Worm (Caenorhabditis elegans) whole organism, early embryonic: ENCODE results near the gene Y57A10C.11.

Experiments
- aly-1 ChIP-seq: sonication (generic microtip); optimal IDR thresholded peaks from 2 replicates; lab custom pipeline; 2016; ENCODE audit warnings: missing genetic modification characterization, missing compliant biosample characterization
- ama-1 ChIP-seq: fragments of 150-350 bp; optimal IDR thresholded peaks from 2 replicates; lab custom pipeline; 2014
- flt-1 ChIP-seq: fragments of 200-800 bp; sonication (Bioruptor generic); IDR thresholded peaks from 2 replicates; pipeline ENCODE4 v1.3.6; 2022; ENCODE audit warnings: missing genetic modification characterization, missing compliant biosample characterization
- sea-1 ChIP-seq: fragments of 200-800 bp; sonication (Bioruptor generic); conservative IDR thresholded peaks from 2 replicates; pipeline ENCODE4 v1.3.6; 2022; ENCODE audit warnings: missing genetic modification characterization, missing compliant biosample characterization
- tbx-37 ChIP-seq: fragments of 200-800 bp; sonication (Bioruptor generic); conservative IDR thresholded peaks from 2 replicates; pipeline ENCODE4 v1.3.6; 2022; ENCODE audit warnings: missing genetic modification reagents, missing genetic modification characterization, missing compliant biosample characterization

DNA sequence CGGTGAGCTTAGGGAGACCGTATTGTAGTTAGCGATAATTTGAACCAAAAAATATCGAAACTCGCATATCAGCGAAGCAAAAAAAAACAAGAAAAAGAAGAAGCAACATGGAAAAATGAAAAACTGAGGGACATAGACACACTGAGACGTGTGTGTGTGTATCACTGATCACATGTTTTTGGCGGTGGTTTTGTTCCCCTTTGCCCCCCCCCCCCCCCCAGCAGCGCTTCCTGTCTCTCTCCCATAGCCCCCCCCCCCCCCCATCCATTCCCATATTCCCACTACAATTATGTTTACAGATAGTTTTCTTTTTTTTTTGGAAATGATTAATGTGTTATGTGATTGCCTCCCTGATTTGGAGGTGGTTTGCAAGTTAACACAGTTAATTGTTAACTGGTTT lies 45.5 kb downstream of the Y57A10C.11 start:
- TF ChIP-seq flt-1 (GFP tag; lab: Robert Waterston, UW) (no peak), ama-1 (no peak), tbx-37 (no peak), aly-1 (no peak), sea-1 (no peak)
